Fruit fly (Drosophila melanogaster): Measurements from ENCODE around the gene bam.

Gene bam

DNA sequence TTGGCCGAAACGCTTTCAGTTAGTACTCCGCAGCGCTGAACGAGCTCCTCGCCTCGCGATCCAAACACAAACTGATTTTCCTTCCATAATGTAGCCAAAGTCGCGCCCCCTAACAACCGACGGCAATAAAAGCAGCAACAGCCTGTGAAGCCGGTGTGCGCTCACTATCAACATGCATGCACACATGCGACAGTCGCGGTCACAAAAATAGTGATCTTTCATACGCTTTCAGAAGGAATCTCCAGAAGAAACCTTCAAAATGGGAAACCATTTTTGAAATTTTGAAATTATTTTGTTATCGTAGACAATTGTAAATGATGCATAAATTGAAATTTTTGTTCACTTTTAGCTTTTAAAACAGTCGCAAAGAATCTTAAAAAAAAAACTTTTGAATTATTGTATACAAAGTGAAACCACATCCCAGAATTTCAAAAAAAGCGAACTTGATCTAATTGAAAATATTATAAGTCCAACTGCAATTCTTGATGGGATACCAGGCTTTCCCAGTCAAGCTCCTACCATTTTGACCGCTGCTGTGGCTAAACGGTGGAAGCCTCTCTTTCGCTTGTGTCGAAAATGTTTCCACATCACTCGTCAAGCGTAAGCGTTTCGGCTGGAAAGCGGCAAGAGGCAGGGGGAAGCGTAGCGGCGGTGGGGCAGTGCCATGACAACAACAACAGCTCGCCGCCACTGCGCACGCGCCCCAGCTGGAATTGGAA lies 12.5 kb downstream of the bam start, which contains the start of gene Cad96Cb (continued):
- TF ChIP-seq hb (GFP tag; IDR thresholded peaks at IDR 0.05; ENCODE audit: partially characterized antibody) (no peak), al (GFP tag; IDR thresholded peaks at IDR 0.05) (no peak), CG14667 (GFP tag; IDR thresholded peaks at IDR 0.05) (0 out of 2 replicates have a peak, but pooled peaks have one; percentile 19), ac (GFP tag; optimal IDR thresholded peaks at IDR 0.05) (peak; percentile 43), Dll (GFP tag; IDR thresholded peaks at IDR 0.05; ENCODE audit: partially characterized antibody) (0 out of 4 replicates have a peak, but pooled peaks have one; percentile 21), HmgD (GFP tag; optimal IDR thresholded peaks at IDR 0.05) (peak; percentile 28), CG13123 (GFP tag; optimal IDR thresholded peaks at IDR 0.05) (peak; percentile 7), CG1233 (GFP tag; optimal IDR thresholded peaks at IDR 0.05) (peak; percentile 85), CG14014 (GFP tag; IDR thresholded peaks at IDR 0.05) (0 out of 2 replicates have a peak, but pooled peaks have one; percentile 41), Hey (tag; optimal IDR thresholded peaks at IDR 0.05) (no peak), fru (optimal IDR thresholded peaks at IDR 0.05) (no peak), tll (GFP tag; optimal IDR thresholded peaks at IDR 0.05) (no peak), peb (GFP tag; IDR thresholded peaks at IDR 0.05) (peak; percentile 23; the same call in 1 of the 2 replicates), Ets65A (GFP tag) (peak; percentile 95), kah (GFP tag; optimal IDR thresholded peaks at IDR 0.05) (peak; percentile 80), tx (GFP tag; optimal IDR thresholded peaks at IDR 0.05) (peak; percentile 75), CG15479 (GFP tag; optimal IDR thresholded peaks at IDR 0.05) (no peak), CG6654 (GFP tag; optimal IDR thresholded peaks at IDR 0.05) (peak; percentile 70), CG17802 (tag; optimal IDR thresholded peaks at IDR 0.05) (peak; percentile 66), Mrtf (GFP tag; IDR thresholded peaks at IDR 0.05) (peak; percentile 38; the same call in 1 of the 3 replicates), dysf (GFP tag; IDR thresholded peaks at IDR 0.05) (peak; percentile 73), CG12659 (GFP tag; optimal IDR thresholded peaks at IDR 0.05) (peak; percentile 87), CG8924 (tag; optimal IDR thresholded peaks at IDR 0.05) (peak; percentile 86), hth (optimal IDR thresholded peaks at IDR 0.05) (no peak), bbx (GFP tag; IDR thresholded peaks at IDR 0.05; ENCODE audit: partially characterized antibody) (no peak), Side (GFP tag; optimal IDR thresholded peaks at IDR 0.05) (peak; percentile 71), HLH3B (GFP tag; IDR thresholded peaks at IDR 0.05) (peak; percentile 59), sna (GFP tag; IDR thresholded peaks at IDR 0.05; ENCODE audit: partially characterized antibody) (no peak), CG12236 (GFP tag; optimal IDR thresholded peaks at IDR 0.05) (peak; percentile 83), cg (GFP tag; optimal IDR thresholded peaks at IDR 0.05) (no peak), CHES-1-like (GFP tag; optimal IDR thresholded peaks at IDR 0.05) (peak; percentile 52), chn (GFP tag; optimal IDR thresholded peaks at IDR 0.05) (peak; percentile 65), slp2 (GFP tag; optimal IDR thresholded peaks at IDR 0.05) (peak; percentile 82), cas (GFP tag; IDR thresholded peaks at IDR 0.05) (no peak), corto (GFP tag; optimal IDR thresholded peaks at IDR 0.05) (peak; percentile 31), D19A (tag; optimal IDR thresholded peaks at IDR 0.05) (peak; percentile 84), CG6254 (GFP tag; optimal IDR thresholded peaks at IDR 0.05) (peak; percentile 90), CG43689 (GFP tag; IDR thresholded peaks at IDR 0.05) (no peak), Dfd (GFP tag; optimal IDR thresholded peaks at IDR 0.05) (no peak), crp (GFP tag; optimal IDR thresholded peaks at IDR 0.05) (peak in 1 of 2 experiments; percentile 43), Camta (GFP tag; optimal IDR thresholded peaks at IDR 0.05) (peak; percentile 86), CG9797 (GFP tag; optimal IDR thresholded peaks at IDR 0.05) (no peak), prd (optimal IDR thresholded peaks at IDR 0.05) (no peak), prd (GFP tag; IDR thresholded peaks at IDR 0.05) (peak; percentile 75), Dp (GFP tag; optimal IDR thresholded peaks at IDR 0.05) (no peak), CG2120 (GFP tag; optimal IDR thresholded peaks at IDR 0.05) (no peak), CG14050 (GFP tag; IDR thresholded peaks at IDR 0.05) (peak; percentile 43; the same call in 1 of the 3 replicates), lola (GFP tag; optimal IDR thresholded peaks at IDR 0.05) (peak in 1 of 3 experiments; percentile 94), Mes4 (GFP tag; optimal IDR thresholded peaks at IDR 0.05) (peak; percentile 85)
